Worm (Caenorhabditis elegans) whole organism, young adult: ENCODE data around the gene F25A2.1.
A peak's percentile ranks its signal among the peaks of the same experiment; 100 is the strongest.

Source experiments
- F10E7.11 ChIP-seq: sonication (generic microtip); optimal IDR thresholded peaks from 2 replicates; lab custom pipeline; 2017; ENCODE audit warnings: mild to moderate bottlenecking, missing genetic modification characterization, moderate library complexity, missing compliant biosample characterization
- F22D6.2 ChIP-seq: sonication (generic microtip); optimal IDR thresholded peaks from 2 replicates; lab custom pipeline; 2016; ENCODE audit warnings: mild to moderate bottlenecking, missing genetic modification characterization, missing compliant biosample characterization
- F37B4.10 ChIP-seq: fragments of 200-800 bp; sonication (Bioruptor generic); IDR thresholded peaks from 2 replicates; pipeline ENCODE4 v1.3.6; 2022; ENCODE audit warnings: missing genetic modification characterization, missing compliant biosample characterization
- F52B5.7 ChIP-seq: sonication (generic microtip); optimal IDR thresholded peaks from 2 replicates; lab custom pipeline; 2016; ENCODE audit warnings: mild to moderate bottlenecking, missing genetic modification characterization, missing compliant biosample characterization
- F55B11.4 ChIP-seq: sonication (generic microtip); optimal IDR thresholded peaks from 2 replicates; lab custom pipeline; 2016; ENCODE audit warnings: missing compliant biosample characterization, missing genetic modification characterization, borderline replicate concordance; ENCODE audit not compliant: insufficient read depth
- F57C9.4 ChIP-seq: sonication (generic microtip); optimal IDR thresholded peaks from 2 replicates; lab custom pipeline; 2017; ENCODE audit warnings: mild to moderate bottlenecking, missing genetic modification characterization, missing compliant biosample characterization
- K12H6.12 ChIP-seq: fragments of 200-800 bp; sonication (Bioruptor generic); optimal IDR thresholded peaks from 2 replicates; lab custom pipeline; 2018; ENCODE audit warnings: mild to moderate bottlenecking, missing genetic modification characterization, missing compliant biosample characterization
- Y53G8AR.9 ChIP-seq: fragments of 200-800 bp; sonication (Bioruptor generic); conservative IDR thresholded peaks from 2 replicates; pipeline ENCODE4 v1.3.6; 2022; ENCODE audit warnings: missing genetic modification reagents, missing genetic modification characterization, missing compliant biosample characterization
- Y56A3A.18 ChIP-seq: fragments of 200-800 bp; sonication (Bioruptor generic); IDR thresholded peaks from 2 replicates; pipeline ENCODE4 v1.3.6; 2022; ENCODE audit warnings: missing genetic modification reagents, missing genetic modification characterization, missing compliant biosample characterization
- ZK185.1 ChIP-seq: sonication (generic microtip); optimal IDR thresholded peaks from 2 replicates; lab custom pipeline; 2016; ENCODE audit warnings: mild to moderate bottlenecking, missing genetic modification characterization, missing compliant biosample characterization; ENCODE audit not compliant: poor library complexity, severe bottlenecking
- aptf-2 ChIP-seq: fragments of 200-800 bp; sonication (Bioruptor generic); conservative IDR thresholded peaks from 2 replicates; pipeline ENCODE4 v1.3.6; 2022; ENCODE audit warnings: missing genetic modification reagents, missing genetic modification characterization, missing compliant biosample characterization
- attf-3 ChIP-seq: fragments of 200-800 bp; sonication (Bioruptor generic); conservative IDR thresholded peaks from 2 replicates; pipeline ENCODE4 v1.3.6; 2022; ENCODE audit warnings: missing genetic modification reagents, missing genetic modification characterization, missing compliant biosample characterization
- attf-5 ChIP-seq: fragments of 200-800 bp; sonication (Bioruptor generic); optimal IDR thresholded peaks from 2 replicates; lab custom pipeline; 2018; ENCODE audit warnings: mild to moderate bottlenecking, missing genetic modification characterization, missing compliant biosample characterization
- cebp-1 ChIP-seq, 2 experiments: fragments of 200-800 bp in 1 of 2; sonication (Bioruptor generic) in 1 of 2; sonication (generic microtip) in 1 of 2; IDR thresholded peaks in 1 of 2; optimal IDR thresholded peaks in 1 of 2; 2 replicates each; pipeline versions ENCODE4 v1.3.6 to Lab custom; 2017 to 2022; ENCODE audit warnings: missing compliant biosample characterization in 2 of 2, missing genetic modification characterization in 2 of 2, mild to moderate bottlenecking in 1 of 2, missing genetic modification reagents in 1 of 2, moderate library complexity in 1 of 2
- ceh-27 ChIP-seq: fragments of 200-800 bp; sonication (Bioruptor generic); optimal IDR thresholded peaks from 2 replicates; lab custom pipeline; 2018; ENCODE audit warnings: mild to moderate bottlenecking, missing genetic modification characterization, moderate library complexity, missing compliant biosample characterization
- ceh-79 ChIP-seq: sonication (generic microtip); optimal IDR thresholded peaks from 2 replicates; lab custom pipeline; 2017; ENCODE audit warnings: mild to moderate bottlenecking, missing genetic modification characterization, missing compliant biosample characterization
- chd-7 ChIP-seq: sonication (generic microtip); optimal IDR thresholded peaks from 2 replicates; lab custom pipeline; 2016; ENCODE audit warnings: mild to moderate bottlenecking, missing genetic modification characterization, moderate library complexity, missing compliant biosample characterization
- die-1 ChIP-seq: sonication (generic microtip); optimal IDR thresholded peaks from 2 replicates; lab custom pipeline; 2016; ENCODE audit warnings: missing genotype, mild to moderate bottlenecking, missing genetic modification characterization, missing compliant biosample characterization
- dox-1 ChIP-seq: fragments of 200-800 bp; sonication (Bioruptor generic); IDR thresholded peaks from 2 replicates; pipeline ENCODE4 v1.3.6; 2022; ENCODE audit warnings: missing genetic modification reagents, missing genetic modification characterization, missing compliant biosample characterization
- egrh-3 ChIP-seq: fragments of 200-800 bp; sonication (Bioruptor generic); IDR thresholded peaks from 2 replicates; pipeline ENCODE4 v1.3.6; 2022; ENCODE audit warnings: missing genetic modification reagents, missing genetic modification characterization, missing compliant biosample characterization
- hmg-20 ChIP-seq: fragments of 200-800 bp; sonication (Bioruptor generic); IDR thresholded peaks from 2 replicates; pipeline ENCODE4 v1.3.6; 2022; ENCODE audit warnings: missing genetic modification reagents, missing genetic modification characterization, missing compliant biosample characterization
- hrde-1 ChIP-seq: sonication (generic microtip); optimal IDR thresholded peaks from 2 replicates; lab custom pipeline; 2016; ENCODE audit warnings: missing genetic modification characterization, mild to moderate bottlenecking, missing compliant biosample characterization, moderate library complexity, missing genotype, missing genetic modification reagents, borderline replicate concordance
- hsf-1 ChIP-seq: fragments of 200-800 bp; sonication (Bioruptor generic); IDR thresholded peaks from 2 replicates; pipeline ENCODE4 v1.3.6; 2022; ENCODE audit warnings: missing genetic modification reagents, missing genetic modification characterization, missing compliant biosample characterization
- lin-35 ChIP-seq, 3 experiments: fragments of 150-350 bp in 2 of 3; sonication (generic microtip) in 1 of 3; optimal IDR thresholded peaks; 2 replicates each; lab custom pipeline; 2014 to 2018; ENCODE audit warnings: missing biosample characterization in 3 of 3, missing genetic modification characterization in 3 of 3, missing genetic modification reagents in 3 of 3
- lin-40 ChIP-seq: sonication (generic microtip); optimal IDR thresholded peaks from 2 replicates; lab custom pipeline; 2016; ENCODE audit warnings: missing genetic modification characterization, mild to moderate bottlenecking, missing compliant biosample characterization, missing genotype, missing genetic modification reagents
- lin-54 ChIP-seq: fragments of 200-800 bp; sonication (Bioruptor generic); optimal IDR thresholded peaks from 2 replicates; lab custom pipeline; 2018; ENCODE audit warnings: mild to moderate bottlenecking, missing genetic modification characterization, missing compliant biosample characterization
- lir-1 ChIP-seq: fragments of 200-800 bp; sonication (Bioruptor generic); conservative IDR thresholded peaks from 2 replicates; pipeline ENCODE4 v1.3.6; 2022; ENCODE audit warnings: missing genetic modification reagents, missing genetic modification characterization, missing compliant biosample characterization
- madf-3 ChIP-seq: fragments of 200-800 bp; sonication (Bioruptor generic); IDR thresholded peaks from 2 replicates; pipeline ENCODE4 v1.3.6; 2022; ENCODE audit warnings: missing genetic modification reagents, missing genetic modification characterization, missing compliant biosample characterization
- mel-28 ChIP-seq: sonication (generic microtip); optimal IDR thresholded peaks from 2 replicates; lab custom pipeline; 2016; ENCODE audit warnings: borderline replicate concordance, mild to moderate bottlenecking, missing genetic modification characterization, missing compliant biosample characterization
- mxl-1 ChIP-seq: sonication (generic microtip); optimal IDR thresholded peaks from 2 replicates; lab custom pipeline; 2016; ENCODE audit warnings: missing genetic modification characterization, missing compliant biosample characterization
- nhr-27 ChIP-seq: fragments of 200-800 bp; sonication (Bioruptor generic); optimal IDR thresholded peaks from 2 replicates; lab custom pipeline; 2018; ENCODE audit warnings: mild to moderate bottlenecking, missing genetic modification characterization, moderate library complexity, missing compliant biosample characterization
- nhr-80 ChIP-seq: sonication (generic microtip); optimal IDR thresholded peaks from 2 replicates; lab custom pipeline; 2016; ENCODE audit warnings: missing genetic modification characterization, missing compliant biosample characterization
- nhr-90 ChIP-seq: sonication (generic microtip); optimal IDR thresholded peaks from 2 replicates; lab custom pipeline; 2016; ENCODE audit warnings: missing genotype, mild to moderate bottlenecking, missing genetic modification characterization, missing compliant biosample characterization
- pha-4 ChIP-seq: fragments of 150-350 bp; sonication (generic microtip); optimal IDR thresholded peaks from 2 replicates; lab custom pipeline; 2014; ENCODE audit warnings: missing biosample characterization, missing genetic modification reagents, missing genetic modification characterization
- repo-1 ChIP-seq: sonication (generic microtip); optimal IDR thresholded peaks from 2 replicates; lab custom pipeline; 2017; ENCODE audit warnings: mild to moderate bottlenecking, missing genetic modification characterization, missing compliant biosample characterization
- sdz-38 ChIP-seq: sonication (generic microtip); optimal IDR thresholded peaks from 2 replicates; lab custom pipeline; 2016; ENCODE audit warnings: missing genotype, missing genetic modification characterization, missing compliant biosample characterization
- sea-2 ChIP-seq: fragments of 200-800 bp; sonication (Bioruptor generic); IDR thresholded peaks from 2 replicates; pipeline ENCODE4 v1.3.6; 2022; ENCODE audit warnings: missing genetic modification characterization, missing compliant biosample characterization
- snpc-4 ChIP-seq, 5 experiments: fragments of 150-350 bp in 1 of 5; sonication (generic microtip) in 4 of 5; optimal IDR thresholded peaks; 2 replicates each; lab custom pipeline; 2014 to 2018; ENCODE audit warnings: missing genetic modification characterization in 5 of 5, missing biosample characterization in 3 of 5, antibody characterized with exemption in 2 of 5, mild to moderate bottlenecking in 2 of 5, missing compliant biosample characterization in 2 of 5, missing genotype in 2 of 5, moderate library complexity in 2 of 5, missing genetic modification reagents in 1 of 5
- somi-1 ChIP-seq: fragments of 200-800 bp; sonication (Bioruptor generic); optimal IDR thresholded peaks from 2 replicates; lab custom pipeline; 2018; ENCODE audit warnings: mild to moderate bottlenecking, missing genetic modification characterization, missing compliant biosample characterization
- tbp1 ChIP-seq: fragments of 200-800 bp; sonication (Bioruptor generic); optimal IDR thresholded peaks from 2 replicates; lab custom pipeline; 2018; ENCODE audit warnings: mild to moderate bottlenecking, missing genetic modification characterization, missing compliant biosample characterization
- tbx-9 ChIP-seq: sonication (generic microtip); optimal IDR thresholded peaks from 2 replicates; lab custom pipeline; 2016; ENCODE audit warnings: borderline replicate concordance, missing genetic modification characterization, inconsistent platforms, missing compliant biosample characterization
- unc-130 ChIP-seq: sonication (generic microtip); optimal IDR thresholded peaks from 2 replicates; lab custom pipeline; 2016; ENCODE audit warnings: missing genetic modification reagents, missing genetic modification characterization, missing compliant biosample characterization
- ztf-26 ChIP-seq: sonication (generic microtip); optimal IDR thresholded peaks from 2 replicates; lab custom pipeline; 2017; ENCODE audit warnings: missing genetic modification characterization, missing compliant biosample characterization
- ztf-6 ChIP-seq: fragments of 200-800 bp; sonication (Bioruptor generic); IDR thresholded peaks from 2 replicates; pipeline ENCODE4 v1.3.6; 2022; ENCODE audit warnings: missing genetic modification reagents, missing genetic modification characterization, missing compliant biosample characterization

The F25A2.1 gene

ce11 chrV:1153925-1154324 is 25.5 kb upstream of the F25A2.1 start (continued):
- no peak for TF ChIP-seq mxl-1 (tag; lab: Kevin White, UChicago)
- 0 out of 2 replicates have a peak, but pooled peaks have one; percentile 11 for TF ChIP-seq Y53G8AR.9 (GFP tag; lab: Robert Waterston, UW)
- TF ChIP-seq ceh-79 (tag; lab: Kevin White, UChicago): no peak
- TF ChIP-seq aptf-2 (GFP tag; lab: Robert Waterston, UW): no peak
- TF ChIP-seq hmg-20 (GFP tag; lab: Robert Waterston, UW): no peak
- TF ChIP-seq sea-2 (GFP tag; lab: Robert Waterston, UW): no peak
- TF ChIP-seq attf-5 (GFP tag; lab: Kevin White, UChicago): peak; percentile 78
- TF ChIP-seq F52B5.7 (tag; lab: Kevin White, UChicago): no peak
- TF ChIP-seq somi-1 (GFP tag; lab: Kevin White, UChicago): peak; percentile 21

- TF ChIP-seq sdz-38 (tag; lab: Kevin White, UChicago): no peak
- TF ChIP-seq lin-35 (GFP tag; optimal IDR thresholded peaks at IDR 0.05; lab: Kevin White, UChicago): peak in 1 of 3 experiments; percentile 28
- no peak for TF ChIP-seq hrde-1
- TF ChIP-seq lin-40 (tag; lab: Kevin White, UChicago): no peak
- no peak for TF ChIP-seq cebp-1 (GFP tag; IDR thresholded peaks at IDR 0.05; lab: Robert Waterston, UW)
- TF ChIP-seq cebp-1 (tag; optimal IDR thresholded peaks at IDR 0.05; lab: Kevin White, UChicago): peak; percentile 8
- peak; percentile 40; the same call in 1 of the 2 replicates for TF ChIP-seq egrh-3 (GFP tag; lab: Robert Waterston, UW)
- peak; percentile 44 for TF ChIP-seq ceh-27 (GFP tag; lab: Kevin White, UChicago)
- no peak for TF ChIP-seq ztf-6
- peak; percentile 14 for TF ChIP-seq nhr-27 (tag; lab: Kevin White, UChicago)
- no peak for TF ChIP-seq F55B11.4 (tag; lab: Kevin White, UChicago)
- no peak for TF ChIP-seq pha-4
- TF ChIP-seq die-1 (tag; lab: Kevin White, UChicago): no peak
- peak; percentile 30 for TF ChIP-seq ztf-26 (tag; lab: Kevin White, UChicago)
- TF ChIP-seq hsf-1 (GFP tag; lab: Robert Waterston, UW): peak; percentile 43; the same call in 1 of the 2 replicates
- no peak for TF ChIP-seq dox-1 (GFP tag; lab: Robert Waterston, UW)
- no peak for TF ChIP-seq ZK185.1 (tag; lab: Kevin White, UChicago)
- no peak for TF ChIP-seq tbx-9 (tag; lab: Kevin White, UChicago)
- no peak for TF ChIP-seq F22D6.2 (tag; lab: Kevin White, UChicago)
- TF ChIP-seq Y56A3A.18: no peak
- TF ChIP-seq madf-3: no peak
- TF ChIP-seq attf-3: no peak
- no peak for TF ChIP-seq F37B4.10
- TF ChIP-seq unc-130: no peak
- TF ChIP-seq K12H6.12 (tag; lab: Kevin White, UChicago): no peak
- TF ChIP-seq lin-54 (GFP tag; lab: Kevin White, UChicago): peak; percentile 5
- no peak for TF ChIP-seq nhr-80 (tag; lab: Kevin White, UChicago)
- no peak for TF ChIP-seq F10E7.11
- TF ChIP-seq mel-28 (tag; lab: Kevin White, UChicago): no peak
- TF ChIP-seq F57C9.4 (tag; lab: Kevin White, UChicago): no peak
- TF ChIP-seq lir-1: no peak
- no peak for TF ChIP-seq snpc-4 (GFP tag; optimal IDR thresholded peaks at IDR 0.05; lab: Kevin White, UChicago)
- no peak for TF ChIP-seq snpc-4 (tag; optimal IDR thresholded peaks at IDR 0.05; lab: Kevin White, UChicago)
- TF ChIP-seq nhr-90 (tag; lab: Kevin White, UChicago): no peak
- no peak for TF ChIP-seq chd-7 (tag; lab: Kevin White, UChicago)
- TF ChIP-seq ceh-79 (tag; lab: Kevin White, UChicago): no peak
- peak; percentile 10 for TF ChIP-seq repo-1 (tag; lab: Kevin White, UChicago)
- TF ChIP-seq tbp1: no peak
Observed at ce11 chrV:1154472-1155278, 24.7 kb upstream of the F25A2.1 start.
